Worm (Caenorhabditis elegans) whole organism, L1 larva: ENCODE data around the gene K08H2.7.

Experiments used
- Y116A8C.19 ChIP-seq: sonication (generic microtip); optimal IDR thresholded peaks from 2 replicates; lab custom pipeline; 2016; ENCODE audit warnings: missing compliant biosample characterization, missing genetic modification characterization, borderline replicate concordance
- lsy-2 ChIP-seq, 2 experiments: fragments of 150-350 bp; optimal IDR thresholded peaks; 2 replicates each; lab custom pipeline; 2014; ENCODE audit warnings: missing biosample characterization in 2 of 2, missing genetic modification characterization in 2 of 2
- nhr-11 ChIP-seq: fragments of 150-350 bp; optimal IDR thresholded peaks from 2 replicates; lab custom pipeline; 2014; ENCODE audit warnings: missing biosample characterization, missing genetic modification characterization
- nhr-237 ChIP-seq: fragments of 150-350 bp; optimal IDR thresholded peaks from 2 replicates; lab custom pipeline; 2014; ENCODE audit warnings: missing biosample characterization, missing genetic modification characterization
- nhr-76 ChIP-seq: sonication (generic microtip); optimal IDR thresholded peaks from 2 replicates; lab custom pipeline; 2017; ENCODE audit warnings: missing biosample characterization, missing genetic modification characterization
- nhr-77 ChIP-seq: fragments of 150-350 bp; optimal IDR thresholded peaks from 2 replicates; lab custom pipeline; 2014; ENCODE audit warnings: missing biosample characterization, missing genetic modification characterization
- snpc-4 ChIP-seq: fragments of 150-350 bp; optimal IDR thresholded peaks from 2 replicates; lab custom pipeline; 2014; ENCODE audit warnings: missing biosample characterization, missing genetic modification characterization
- unc-30 ChIP-seq: sonication (generic microtip); optimal IDR thresholded peaks from 2 replicates; lab custom pipeline; 2017; ENCODE audit warnings: missing biosample characterization, missing genetic modification characterization
- ztf-11 ChIP-seq, 2 experiments: sonication (generic microtip); optimal IDR thresholded peaks; 2 replicates each; lab custom pipeline; 2016 to 2017; ENCODE audit warnings: missing genetic modification characterization in 2 of 2, missing biosample characterization in 1 of 2, missing compliant biosample characterization in 1 of 2

ce11 chrX:13206011-13206410 lies 42.2 kb downstream of the K08H2.7 start:
- TF ChIP-seq ztf-11 (tag; optimal IDR thresholded peaks at IDR 0.05; lab: Kevin White, UChicago) (no peak), nhr-11 (tag; lab: Kevin White, UChicago) (no peak), snpc-4 (tag; lab: Kevin White, UChicago) (no peak), Y116A8C.19 (tag; lab: Kevin White, UChicago) (no peak), nhr-76 (tag; lab: Kevin White, UChicago) (no peak), nhr-237 (no peak), unc-30 (no peak), nhr-77 (tag; lab: Kevin White, UChicago) (no peak), lsy-2 (tag; optimal IDR thresholded peaks at IDR 0.05; lab: Kevin White, UChicago) (no peak)
